Fruit fly (Drosophila melanogaster) whole organism, embryonic: ENCODE measurements around the gene lectin-21Ca.

Source experiments
- Awh ChIP-seq: fragments of 200-800 bp; sonication (Bioruptor generic); IDR thresholded peaks from 2 replicates; pipeline ENCODE4, ENCODE4 v1.3.6; 2022; ENCODE audit warnings: missing biosample characterization, missing genetic modification characterization
- CG15696 ChIP-seq: fragments of 200-800 bp; sonication (Bioruptor generic); optimal IDR thresholded peaks from 2 replicates; lab custom pipeline; 2019; ENCODE audit warnings: missing biosample characterization, mild to moderate bottlenecking, missing genetic modification characterization, moderate library complexity
- CG3065 ChIP-seq: fragments of 200-800 bp; sonication (Bioruptor generic); optimal IDR thresholded peaks from 2 replicates; lab custom pipeline; 2016; ENCODE audit warnings: missing biosample characterization, missing genetic modification characterization
- CG34224 ChIP-seq: fragments of 200-800 bp; sonication (Bioruptor generic); IDR thresholded peaks from 3 replicates; pipeline ENCODE4 v1.3.6; 2022; ENCODE audit warnings: missing biosample characterization, missing genetic modification characterization; ENCODE audit not compliant: partially characterized antibody
- E2f1 ChIP-seq: fragments of 200-800 bp; sonication (Bioruptor generic); IDR thresholded peaks from 2 replicates; pipeline ENCODE4 v1.3.6; 2022; ENCODE audit warnings: missing biosample characterization, missing genetic modification characterization
- Hmx ChIP-seq: fragments of 200-800 bp; sonication (Bioruptor generic); optimal IDR thresholded peaks from 2 replicates; lab custom pipeline; 2016; ENCODE audit warnings: missing biosample characterization, missing genetic modification characterization
- ato ChIP-seq: fragments of 200-800 bp; sonication (Bioruptor generic); IDR thresholded peaks from 2 replicates; pipeline ENCODE4 v1.3.6; 2022; ENCODE audit warnings: missing biosample characterization, missing genetic modification characterization; ENCODE audit not compliant: partially characterized antibody
- p53 ChIP-seq: fragments of 200-800 bp; sonication (Bioruptor generic); optimal IDR thresholded peaks from 2 replicates; lab custom pipeline; 2016; ENCODE audit warnings: missing biosample characterization, missing genetic modification characterization

DNA sequence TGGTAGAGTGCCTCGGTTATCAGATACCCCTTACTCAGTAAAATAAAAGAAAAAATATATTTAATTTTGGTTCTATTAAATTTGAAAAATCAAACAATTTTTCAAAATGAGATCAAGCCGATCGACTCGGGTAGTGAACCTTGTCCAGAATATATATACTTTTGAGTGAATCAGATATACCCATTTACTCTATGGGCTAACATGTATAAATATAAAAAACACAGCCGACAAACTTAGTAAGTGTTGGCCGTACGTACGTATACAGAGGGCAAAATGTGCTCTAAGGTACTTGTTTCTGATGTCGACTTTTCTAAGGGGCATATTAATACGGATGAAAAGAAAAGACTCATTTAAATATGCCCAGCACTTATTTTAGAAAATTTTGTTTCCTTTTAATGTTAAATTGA, 9.8 kb downstream of the lectin-21Ca start:
- TF ChIP-seq E2f1 (GFP tag; lab: Robert Waterston, UW) (no peak), p53 (GFP tag; lab: Kevin White, UChicago) (no peak), Awh (GFP tag; lab: Robert Waterston, UW) (no peak), CG15696 (tag; lab: Kevin White, UChicago) (no peak), Hmx (GFP tag; lab: Kevin White, UChicago) (no peak), CG3065 (GFP tag; lab: Kevin White, UChicago) (no peak), CG34224 (GFP tag; lab: Robert Waterston, UW) (no peak), ato (GFP tag; lab: Robert Waterston, UW) (no peak)
